Fruit fly (Drosophila melanogaster): Measurements from ENCODE around the gene CG6974.

CG6974 gene

DNA sequence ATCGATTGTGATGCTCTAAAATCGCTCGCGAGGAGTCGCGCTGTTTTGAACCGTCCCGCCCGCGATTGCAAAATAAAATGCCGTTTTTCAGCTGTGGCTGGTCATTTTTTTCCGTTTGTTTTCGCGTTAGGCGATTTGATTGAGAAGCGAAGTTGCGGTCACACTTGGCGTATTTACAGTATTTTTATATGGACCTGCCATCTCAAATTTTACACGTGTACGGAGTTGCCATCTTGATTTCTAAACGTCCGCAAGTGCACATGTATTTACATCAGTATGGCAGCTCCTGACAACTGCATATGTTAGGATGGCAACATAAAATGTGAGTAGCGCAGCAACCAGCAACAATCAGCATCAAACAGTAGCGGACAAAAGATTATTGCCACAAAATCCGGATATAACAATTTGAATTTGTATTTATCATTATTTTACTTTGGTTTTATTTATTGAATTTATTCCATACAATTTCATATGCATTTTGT, 16.5 kb upstream of the CG6974 start, which contains the start of gene CG6966 (continued):
- TF ChIP-seq dmrt11E (tag; optimal IDR thresholded peaks at IDR 0.05), result peak; percentile 89
- no peak for TF ChIP-seq h (optimal IDR thresholded peaks at IDR 0.05)
- no peak for TF ChIP-seq NFAT (GFP tag; IDR thresholded peaks at IDR 0.05)
- TF ChIP-seq CG34224 (GFP tag; IDR thresholded peaks at IDR 0.05; ENCODE audit: partially characterized antibody), result no peak
- peak; percentile 77 for TF ChIP-seq CG10979 (tag; optimal IDR thresholded peaks at IDR 0.05)
- peak; percentile 87 for TF ChIP-seq Asciz (GFP tag; optimal IDR thresholded peaks at IDR 0.05)
- TF ChIP-seq Ssrp (tag; optimal IDR thresholded peaks at IDR 0.05), result peak; percentile 87
- no peak for TF ChIP-seq Adf1 (GFP tag; IDR thresholded peaks at IDR 0.05)
- peak; percentile 94 for TF ChIP-seq CG3407 (GFP tag; optimal IDR thresholded peaks at IDR 0.05)
- TF ChIP-seq luna (GFP tag; optimal IDR thresholded peaks at IDR 0.05), result peak; percentile 95
- no peak for TF ChIP-seq amos (GFP tag; IDR thresholded peaks at IDR 0.05; ENCODE audit: partially characterized antibody)
- no peak for TF ChIP-seq CG9215 (GFP tag; IDR thresholded peaks at IDR 0.05)
- peak; percentile 66 for TF ChIP-seq CG15073 (GFP tag; optimal IDR thresholded peaks at IDR 0.05)
- TF ChIP-seq CG31441 (GFP tag; IDR thresholded peaks at IDR 0.05), result no peak
- peak in 1 of 2 experiments; percentile 93 for TF ChIP-seq bsh (GFP tag; optimal IDR thresholded peaks at IDR 0.05)
- TF ChIP-seq danr (GFP tag; IDR thresholded peaks at IDR 0.05), result no peak
- peak; percentile 92 for TF ChIP-seq CG2202 (tag; optimal IDR thresholded peaks at IDR 0.05)
- TF ChIP-seq Xrp1 (GFP tag; IDR thresholded peaks at IDR 0.05), result no peak
- no peak for TF ChIP-seq zen2 (GFP tag; IDR thresholded peaks at IDR 0.05; ENCODE audit: partially characterized antibody)
- TF ChIP-seq Atf6 (GFP tag; IDR thresholded peaks at IDR 0.05), result no peak
- TF ChIP-seq pho (GFP tag; optimal IDR thresholded peaks at IDR 0.05), result peak; percentile 97
- TF ChIP-seq CG18619 (GFP tag; optimal IDR thresholded peaks at IDR 0.05), result peak; percentile 97
- TF ChIP-seq HLHmδ (GFP tag; optimal IDR thresholded peaks at IDR 0.05), result peak; percentile 91
- TF ChIP-seq CG5180 (GFP tag; optimal IDR thresholded peaks at IDR 0.05), result peak; percentile 80
- TF ChIP-seq HmgZ (tag; optimal IDR thresholded peaks at IDR 0.05), result peak; percentile 98
- TF ChIP-seq CG2678 (tag; optimal IDR thresholded peaks at IDR 0.05), result peak; percentile 80
- peak; percentile 97 for TF ChIP-seq HLH54F (GFP tag; optimal IDR thresholded peaks at IDR 0.05)
- TF ChIP-seq CG14667 (GFP tag; IDR thresholded peaks at IDR 0.05), result no peak
- TF ChIP-seq tgo (GFP tag; IDR thresholded peaks at IDR 0.05), result no peak
- TF ChIP-seq CG15479 (GFP tag; optimal IDR thresholded peaks at IDR 0.05), result no peak
- TF ChIP-seq ham (GFP tag; IDR thresholded peaks at IDR 0.05), result no peak
- TF ChIP-seq CG17829 (tag; optimal IDR thresholded peaks at IDR 0.05), result peak; percentile 92
- peak; percentile 80 for TF ChIP-seq CG10431 (GFP tag; optimal IDR thresholded peaks at IDR 0.05)
- peak; percentile 91 for TF ChIP-seq pnt (GFP tag; optimal IDR thresholded peaks at IDR 0.05)
- no peak for TF ChIP-seq GATAe (GFP tag; conservative IDR thresholded peaks at IDR 0.05)
- TF ChIP-seq nerfin-2 (GFP tag; IDR thresholded peaks at IDR 0.05; ENCODE audit: partially characterized antibody), result no peak
- TF ChIP-seq CG6272 (GFP tag; IDR thresholded peaks at IDR 0.05), result peak; percentile 83
- peak; percentile 93 for TF ChIP-seq CG16815 (GFP tag; optimal IDR thresholded peaks at IDR 0.05)
- no peak for TF ChIP-seq eve (GFP tag; optimal IDR thresholded peaks at IDR 0.05)
- no peak for TF ChIP-seq al (GFP tag; IDR thresholded peaks at IDR 0.05)
- TF ChIP-seq gem (tag; optimal IDR thresholded peaks at IDR 0.05), result peak; percentile 86
- peak; percentile 86 for TF ChIP-seq grn (GFP tag; optimal IDR thresholded peaks at IDR 0.05)
- no peak for TF ChIP-seq unc-4 (GFP tag; IDR thresholded peaks at IDR 0.05; ENCODE audit: partially characterized antibody)
- no peak for TF ChIP-seq ro (GFP tag; IDR thresholded peaks at IDR 0.05)
- no peak for TF ChIP-seq bbx (GFP tag; IDR thresholded peaks at IDR 0.05; ENCODE audit: partially characterized antibody)
- no peak for TF ChIP-seq Ravus (GFP tag; IDR thresholded peaks at IDR 0.05)
- TF ChIP-seq Opbp (GFP tag; IDR thresholded peaks at IDR 0.05; ENCODE audit: partially characterized antibody), result no peak
- TF ChIP-seq CG4360 (GFP tag; IDR thresholded peaks at IDR 0.05), result no peak
- TF ChIP-seq lbe (GFP tag; optimal IDR thresholded peaks at IDR 0.05), result peak; percentile 83
- no peak for TF ChIP-seq CG7372 (GFP tag; IDR thresholded peaks at IDR 0.05)
- TF ChIP-seq YL-1 (GFP tag; optimal IDR thresholded peaks at IDR 0.05), result peak; percentile 92

Data from whole organism, embryonic.